Worm (Caenorhabditis elegans) whole organism, L1 larva: ENCODE results near the gene elt-6.

Experiments used
- C34B4.2 ChIP-seq: sonication (generic microtip); optimal IDR thresholded peaks from 2 replicates; lab custom pipeline; 2017; ENCODE audit warnings: mild to moderate bottlenecking, missing genetic modification characterization, missing compliant biosample characterization
- alr-1 ChIP-seq: fragments of 200-800 bp; sonication (Bioruptor generic); optimal IDR thresholded peaks from 2 replicates; lab custom pipeline; 2018; ENCODE audit warnings: borderline replicate concordance, mild to moderate bottlenecking, missing genetic modification characterization, missing compliant biosample characterization
- ama-1 ChIP-seq: fragments of 150-350 bp; optimal IDR thresholded peaks from 2 replicates; lab custom pipeline; 2014
- ceh-8 ChIP-seq: fragments of 200-800 bp; sonication (Bioruptor generic); optimal IDR thresholded peaks from 2 replicates; lab custom pipeline; 2018; ENCODE audit warnings: mild to moderate bottlenecking, missing genetic modification characterization, moderate library complexity, missing compliant biosample characterization
- ceh-82 ChIP-seq, 3 experiments: fragments of 150-350 bp in 1 of 3; sonication (generic microtip) in 2 of 3; optimal IDR thresholded peaks; 2 replicates each; lab custom pipeline; 2014 to 2017; ENCODE audit warnings: missing biosample characterization in 3 of 3, missing genetic modification characterization in 3 of 3
- ceh-88 ChIP-seq: fragments of 200-800 bp; sonication (Bioruptor generic); IDR thresholded peaks from 2 replicates; pipeline ENCODE4 v1.3.6; 2022; ENCODE audit warnings: missing genetic modification characterization, missing compliant biosample characterization
- ceh-90 ChIP-seq: sonication (generic microtip); optimal IDR thresholded peaks from 2 replicates; lab custom pipeline; 2016; ENCODE audit warnings: missing genetic modification characterization, missing compliant biosample characterization
- ces-1 ChIP-seq: fragments of 150-350 bp; optimal IDR thresholded peaks from 2 replicates; lab custom pipeline; 2014; ENCODE audit warnings: missing biosample characterization, missing genetic modification reagents, missing genetic modification characterization
- dpl-1 ChIP-seq, 3 experiments: fragments of 150-350 bp in 2 of 3; sonication (generic microtip) in 1 of 3; optimal IDR thresholded peaks; 2 replicates each; lab custom pipeline; 2014 to 2017; ENCODE audit warnings: missing biosample characterization in 3 of 3, missing genetic modification characterization in 3 of 3, missing genetic modification reagents in 3 of 3
- dsc-1 ChIP-seq: sonication (generic microtip); optimal IDR thresholded peaks from 2 replicates; lab custom pipeline; 2016; ENCODE audit warnings: mild to moderate bottlenecking, missing genetic modification characterization, missing compliant biosample characterization
- efl-1 ChIP-seq, 4 experiments: fragments of 150-350 bp; optimal IDR thresholded peaks in 3 of 4; peaks in 1 of 4; 1 replicate in 1 of 4; 2 replicates in 3 of 4; lab custom pipeline; 2014; ENCODE audit warnings: missing biosample characterization in 2 of 4, missing genetic modification characterization in 2 of 4, missing genetic modification reagents in 2 of 4
- efl-3 ChIP-seq: fragments of 200-800 bp; sonication (Bioruptor generic); optimal IDR thresholded peaks from 2 replicates; lab custom pipeline; 2018; ENCODE audit warnings: mild to moderate bottlenecking, missing genetic modification characterization, missing compliant biosample characterization
- egl-13 ChIP-seq: sonication (generic microtip); optimal IDR thresholded peaks from 2 replicates; lab custom pipeline; 2016; ENCODE audit warnings: missing genotype, missing genetic modification reagents, missing genetic modification characterization, missing compliant biosample characterization
- egl-27 ChIP-seq, 2 experiments: fragments of 150-350 bp in 1 of 2; sonication (generic microtip); optimal IDR thresholded peaks; 3 replicates each; lab custom pipeline; 2017 to 2018; ENCODE audit warnings: missing biosample characterization in 2 of 2, missing genetic modification characterization in 2 of 2, missing genetic modification reagents in 2 of 2
- elt-2 ChIP-seq: sonication (generic microtip); optimal IDR thresholded peaks from 2 replicates; lab custom pipeline; 2016; ENCODE audit warnings: missing genetic modification characterization, mild to moderate bottlenecking, inconsistent platforms, missing compliant biosample characterization, missing genetic modification reagents
- ets-5 ChIP-seq: fragments of 200-800 bp; sonication (Bioruptor generic); IDR thresholded peaks from 2 replicates; pipeline ENCODE4 v1.3.6; 2022; ENCODE audit warnings: missing genetic modification characterization, missing compliant biosample characterization
- fkh-10 ChIP-seq: sonication (generic microtip); optimal IDR thresholded peaks from 2 replicates; lab custom pipeline; 2017; ENCODE audit warnings: missing biosample characterization, missing genetic modification reagents, missing genetic modification characterization
- fkh-8 ChIP-seq: sonication (generic microtip); optimal IDR thresholded peaks from 2 replicates; lab custom pipeline; 2016; ENCODE audit warnings: mild to moderate bottlenecking, missing genetic modification characterization, missing compliant biosample characterization
- fos-1 ChIP-seq: fragments of 150-350 bp; optimal IDR thresholded peaks from 2 replicates; lab custom pipeline; 2014; ENCODE audit warnings: missing biosample characterization, missing genetic modification characterization
- hlh-17 ChIP-seq: fragments of 200-800 bp; sonication (Bioruptor generic); optimal IDR thresholded peaks from 2 replicates; lab custom pipeline; 2018; ENCODE audit warnings: missing genetic modification characterization, mild to moderate bottlenecking, missing compliant biosample characterization, moderate library complexity, borderline replicate concordance
- hlh-4 ChIP-seq: sonication (generic microtip); optimal IDR thresholded peaks from 2 replicates; lab custom pipeline; 2016; ENCODE audit warnings: mild to moderate bottlenecking, missing genetic modification characterization, missing compliant biosample characterization
- hpl-2 ChIP-seq: fragments of 150-350 bp; optimal IDR thresholded peaks from 2 replicates; lab custom pipeline; 2014; ENCODE audit warnings: missing biosample characterization, missing genetic modification reagents, missing genetic modification characterization
- irx-1 ChIP-seq: sonication (generic microtip); optimal IDR thresholded peaks from 2 replicates; lab custom pipeline; 2016; ENCODE audit warnings: missing genetic modification characterization, missing compliant biosample characterization
- isw-1 ChIP-seq: fragments of 200-800 bp; sonication (Bioruptor generic); IDR thresholded peaks from 2 replicates; pipeline ENCODE4 v1.3.6; 2022; ENCODE audit warnings: missing genetic modification characterization, missing compliant biosample characterization
- jun-1 ChIP-seq: fragments of 150-350 bp; optimal IDR thresholded peaks from 2 replicates; lab custom pipeline; 2014; ENCODE audit warnings: missing biosample characterization, missing genetic modification reagents, missing genetic modification characterization
- lin-14 ChIP-seq: fragments of 200-800 bp; sonication (Bioruptor generic); optimal IDR thresholded peaks from 2 replicates; lab custom pipeline; 2018; ENCODE audit warnings: mild to moderate bottlenecking, missing genetic modification characterization, moderate library complexity, missing compliant biosample characterization
- lin-15B ChIP-seq: fragments of 150-350 bp; sonication (generic microtip); optimal IDR thresholded peaks from 3 replicates; lab custom pipeline; 2014; ENCODE audit warnings: missing biosample characterization, missing genetic modification characterization
- lin-35 ChIP-seq, 2 experiments: fragments of 150-350 bp; optimal IDR thresholded peaks; 2 replicates each; lab custom pipeline; 2014; ENCODE audit warnings: missing biosample characterization in 2 of 2, missing genetic modification characterization in 2 of 2, missing genetic modification reagents in 2 of 2
- lin-39 ChIP-seq: fragments of 150-350 bp; optimal IDR thresholded peaks from 2 replicates; lab custom pipeline; 2014; ENCODE audit warnings: missing biosample characterization, missing genetic modification reagents, missing genetic modification characterization
- lir-3 ChIP-seq: sonication (generic microtip); optimal IDR thresholded peaks from 2 replicates; lab custom pipeline; 2016; ENCODE audit warnings: mild to moderate bottlenecking, missing genetic modification characterization, moderate library complexity, missing compliant biosample characterization; ENCODE audit not compliant: poor library complexity
- lsy-2 ChIP-seq, 2 experiments: fragments of 150-350 bp; optimal IDR thresholded peaks; 2 replicates each; lab custom pipeline; 2014; ENCODE audit warnings: missing biosample characterization in 2 of 2, missing genetic modification characterization in 2 of 2
- mab-9 ChIP-seq: fragments of 200-800 bp; sonication (Bioruptor generic); IDR thresholded peaks from 2 replicates; pipeline ENCODE4 v1.3.6; 2022; ENCODE audit warnings: missing genetic modification reagents, missing genetic modification characterization, missing compliant biosample characterization
- mdl-1 ChIP-seq, 2 experiments: fragments of 150-350 bp; optimal IDR thresholded peaks; 2 replicates each; lab custom pipeline; 2014 to 2017; ENCODE audit warnings: missing biosample characterization in 2 of 2, missing genetic modification characterization in 2 of 2, inconsistent platforms in 1 of 2
- mep-1 ChIP-seq: fragments of 150-350 bp; optimal IDR thresholded peaks from 2 replicates; lab custom pipeline; 2014; ENCODE audit warnings: missing biosample characterization, missing genetic modification characterization
- nhr-11 ChIP-seq: fragments of 150-350 bp; optimal IDR thresholded peaks from 2 replicates; lab custom pipeline; 2014; ENCODE audit warnings: missing biosample characterization, missing genetic modification characterization
- nhr-12 ChIP-seq: sonication (generic microtip); optimal IDR thresholded peaks from 2 replicates; lab custom pipeline; 2017; ENCODE audit warnings: missing biosample characterization, missing genetic modification characterization
- nhr-20 ChIP-seq: sonication (generic microtip); optimal IDR thresholded peaks from 2 replicates; lab custom pipeline; 2016; ENCODE audit warnings: mild to moderate bottlenecking, missing genetic modification characterization, missing compliant biosample characterization
- nhr-47 ChIP-seq: sonication (generic microtip); optimal IDR thresholded peaks from 2 replicates; lab custom pipeline; 2016; ENCODE audit warnings: mild to moderate bottlenecking, missing genetic modification characterization, moderate library complexity, missing compliant biosample characterization
- nhr-76 ChIP-seq: sonication (generic microtip); optimal IDR thresholded peaks from 2 replicates; lab custom pipeline; 2017; ENCODE audit warnings: missing biosample characterization, missing genetic modification characterization
- nhr-84 ChIP-seq: sonication (generic microtip); optimal IDR thresholded peaks from 2 replicates; lab custom pipeline; 2017; ENCODE audit warnings: missing biosample characterization, missing genetic modification characterization
- pag-3 ChIP-seq: sonication (generic microtip); optimal IDR thresholded peaks from 2 replicates; lab custom pipeline; 2017; ENCODE audit warnings: missing genetic modification characterization, mild to moderate bottlenecking, missing compliant biosample characterization, antibody characterized with exemption, borderline replicate concordance; ENCODE audit not compliant: insufficient read depth
- pax-3 ChIP-seq: fragments of 200-800 bp; sonication (Bioruptor generic); optimal IDR thresholded peaks from 2 replicates; lab custom pipeline; 2018; ENCODE audit warnings: mild to moderate bottlenecking, missing genetic modification characterization, moderate library complexity, missing compliant biosample characterization
- pqm-1 ChIP-seq: sonication (generic microtip); optimal IDR thresholded peaks from 3 replicates; lab custom pipeline; 2017; ENCODE audit warnings: missing biosample characterization, missing genetic modification characterization
- rnt-1 ChIP-seq: sonication (generic microtip); optimal IDR thresholded peaks from 2 replicates; lab custom pipeline; 2016; ENCODE audit warnings: mild to moderate bottlenecking, missing genetic modification characterization, moderate library complexity, missing compliant biosample characterization
- snpc-4 ChIP-seq: fragments of 150-350 bp; optimal IDR thresholded peaks from 2 replicates; lab custom pipeline; 2014; ENCODE audit warnings: missing biosample characterization, missing genetic modification characterization
- sox-4 ChIP-seq: sonication (generic microtip); optimal IDR thresholded peaks from 2 replicates; lab custom pipeline; 2016; ENCODE audit warnings: missing genetic modification characterization, missing compliant biosample characterization
- unc-130 ChIP-seq: fragments of 150-350 bp; optimal IDR thresholded peaks from 2 replicates; lab custom pipeline; 2017; ENCODE audit warnings: missing biosample characterization, missing genetic modification characterization, inconsistent platforms
- unc-98 ChIP-seq: fragments of 200-800 bp; sonication (Bioruptor generic); IDR thresholded peaks from 2 replicates; pipeline ENCODE4 v1.3.6; 2022; ENCODE audit warnings: missing genetic modification characterization, missing compliant biosample characterization
- xbp-1 ChIP-seq: sonication (generic microtip); optimal IDR thresholded peaks from 2 replicates; lab custom pipeline; 2016; ENCODE audit warnings: missing genetic modification characterization, missing compliant biosample characterization
- zip-4 ChIP-seq: fragments of 200-800 bp; sonication (Bioruptor generic); optimal IDR thresholded peaks from 2 replicates; lab custom pipeline; 2018; ENCODE audit warnings: mild to moderate bottlenecking, missing genetic modification characterization, moderate library complexity, missing compliant biosample characterization
- ztf-11 ChIP-seq, 2 experiments: sonication (generic microtip); optimal IDR thresholded peaks; 2 replicates each; lab custom pipeline; 2016 to 2017; ENCODE audit warnings: missing genetic modification characterization in 2 of 2, missing biosample characterization in 1 of 2, missing compliant biosample characterization in 1 of 2
- ztf-4 ChIP-seq: fragments of 150-350 bp; optimal IDR thresholded peaks from 2 replicates; lab custom pipeline; 2014; ENCODE audit warnings: missing biosample characterization, missing genetic modification characterization

Gene elt-6

DNA sequence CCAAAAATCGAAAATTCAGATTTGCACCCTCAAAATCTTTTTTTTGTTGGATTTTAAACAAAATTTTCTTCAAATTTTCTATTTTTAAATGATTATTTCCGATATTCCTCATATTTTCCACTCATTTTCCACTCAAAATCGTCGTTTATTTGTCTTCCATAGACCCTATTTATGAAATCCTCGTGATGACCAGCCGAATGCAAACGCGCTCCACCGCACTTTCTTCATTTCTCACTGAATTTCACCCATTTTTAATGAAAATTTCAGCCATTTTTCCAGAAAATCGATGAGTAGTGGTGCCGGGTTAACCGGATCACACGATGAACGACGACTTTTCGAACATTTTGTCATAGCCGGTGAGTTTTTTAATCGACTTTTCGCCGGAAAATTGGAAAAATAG, 5.9 kb downstream of the elt-6 start, which contains the start of gene denn-4:
TSS of gene denn-4 (plus strand) at position 280 of the 400 bp plus-strand sequence.
- no peak for TF ChIP-seq mab-9 (GFP tag; lab: Robert Waterston, UW)
- no peak for TF ChIP-seq fkh-10
- no peak for TF ChIP-seq ama-1 (lab: Kevin White, UChicago)
- TF ChIP-seq hpl-2 (GFP tag; lab: Kevin White, UChicago): no peak
- TF ChIP-seq mdl-1 (tag; optimal IDR thresholded peaks at IDR 0.05; lab: Kevin White, UChicago): no peak
- no peak for TF ChIP-seq snpc-4 (tag; lab: Kevin White, UChicago)
- TF ChIP-seq ceh-90: no peak
- no peak for TF ChIP-seq unc-98 (GFP tag; lab: Robert Waterston, UW)
- TF ChIP-seq nhr-20: no peak
- no peak for TF ChIP-seq lin-39 (tag; lab: Kevin White, UChicago)
- TF ChIP-seq nhr-47: no peak
- TF ChIP-seq rnt-1 (tag; lab: Kevin White, UChicago): no peak
- no peak for TF ChIP-seq egl-13 (tag; lab: Kevin White, UChicago)
- no peak for TF ChIP-seq lin-14 (GFP tag; lab: Kevin White, UChicago)
- TF ChIP-seq unc-130 (tag; lab: Kevin White, UChicago): peak; percentile 10
- peak in 2 of 3 experiments; percentile 14 to 58 for TF ChIP-seq dpl-1 (GFP tag; optimal IDR thresholded peaks at IDR 0.05; lab: Kevin White, UChicago)
- TF ChIP-seq elt-2 (tag; lab: Kevin White, UChicago): no peak
- TF ChIP-seq isw-1: no peak
- TF ChIP-seq efl-3 (GFP tag; lab: Kevin White, UChicago): no peak
- no peak for TF ChIP-seq lir-3
- no peak for TF ChIP-seq irx-1 (tag; lab: Kevin White, UChicago)
- no peak for TF ChIP-seq sox-4 (tag; lab: Kevin White, UChicago)
- TF ChIP-seq ets-5 (GFP tag; lab: Robert Waterston, UW): no peak
- no peak for TF ChIP-seq nhr-84 (tag; lab: Kevin White, UChicago)
- TF ChIP-seq fkh-8 (tag; lab: Kevin White, UChicago): no peak
- TF ChIP-seq ztf-11 (tag; optimal IDR thresholded peaks at IDR 0.05; lab: Kevin White, UChicago): no peak
- no peak for TF ChIP-seq nhr-11 (tag; lab: Kevin White, UChicago)
- no peak for TF ChIP-seq ces-1 (GFP tag; lab: Kevin White, UChicago)
- TF ChIP-seq pag-3 (tag; lab: Kevin White, UChicago): no peak
- TF ChIP-seq dsc-1: no peak
- TF ChIP-seq fos-1 (tag; lab: Kevin White, UChicago): no peak
- peak; percentile 29 for TF ChIP-seq mep-1 (tag; lab: Kevin White, UChicago)
- TF ChIP-seq zip-4 (GFP tag; lab: Kevin White, UChicago): no peak
- peak; percentile 18 to 35 for TF ChIP-seq efl-1 (optimal IDR thresholded peaks at IDR 0.05; lab: Kevin White, UChicago)
- TF ChIP-seq efl-1 (GFP tag; optimal IDR thresholded peaks at IDR 0.05 in 1 of 2; lab: Kevin White, UChicago): peak; percentile 48 to 94
- TF ChIP-seq ceh-82 (tag; optimal IDR thresholded peaks at IDR 0.05; lab: Kevin White, UChicago): peak in 1 of 3 experiments; percentile 16
- TF ChIP-seq hlh-4: no peak
- peak; percentile 11 to 48 for TF ChIP-seq lin-35 (GFP tag; optimal IDR thresholded peaks at IDR 0.05; lab: Kevin White, UChicago)
- TF ChIP-seq xbp-1 (tag; lab: Kevin White, UChicago): peak; percentile 16
- TF ChIP-seq jun-1 (tag; lab: Kevin White, UChicago): no peak
- TF ChIP-seq alr-1 (tag; lab: Kevin White, UChicago): no peak
- TF ChIP-seq nhr-12 (tag; lab: Kevin White, UChicago): no peak
- no peak for TF ChIP-seq nhr-76
- TF ChIP-seq ceh-8: no peak
- no peak for TF ChIP-seq C34B4.2 (tag; lab: Kevin White, UChicago)
- TF ChIP-seq lin-15B (tag; lab: Kevin White, UChicago): peak; percentile 4
- no peak for TF ChIP-seq pax-3 (tag; lab: Kevin White, UChicago)
- TF ChIP-seq ztf-4 (tag; lab: Kevin White, UChicago): no peak
- no peak for TF ChIP-seq ceh-88 (GFP tag; lab: Robert Waterston, UW)
- TF ChIP-seq pqm-1: no peak
- TF ChIP-seq hlh-17 (GFP tag; lab: Kevin White, UChicago): no peak
- peak in 1 of 2 experiments; percentile 56 for TF ChIP-seq lsy-2 (tag; optimal IDR thresholded peaks at IDR 0.05; lab: Kevin White, UChicago)
- TF ChIP-seq egl-27 (tag; optimal IDR thresholded peaks at IDR 0.05; lab: Kevin White, UChicago): no peak
